Fruit fly (Drosophila melanogaster) whole organism, embryonic: ENCODE measurements around the gene CG14205.

ENCODE experiments used
- Ada2b ChIP-seq: fragments of 200-800 bp; sonication (Bioruptor generic); IDR thresholded peaks from 2 replicates; pipeline ENCODE4 v1.3.6; 2022; ENCODE audit warnings: missing biosample characterization, missing genetic modification characterization
- B-H2 ChIP-seq: fragments of 200-800 bp; sonication (Bioruptor generic); optimal IDR thresholded peaks from 2 replicates; lab custom pipeline; 2018; ENCODE audit warnings: missing biosample characterization, mild to moderate bottlenecking, missing genetic modification characterization
- CG11456 ChIP-seq: fragments of 200-800 bp; sonication (Bioruptor generic); IDR thresholded peaks from 3 replicates; pipeline ENCODE4 v1.3.6; 2022; ENCODE audit warnings: missing biosample characterization, missing genetic modification characterization
- CG12236 ChIP-seq: fragments of 200-800 bp; sonication (Bioruptor generic); optimal IDR thresholded peaks from 2 replicates; lab custom pipeline; 2016; ENCODE audit warnings: missing biosample characterization, missing genetic modification characterization
- CG12391 ChIP-seq: fragments of 200-800 bp; sonication (Bioruptor generic); optimal IDR thresholded peaks from 3 replicates; lab custom pipeline; 2018; ENCODE audit warnings: missing biosample characterization, mild to moderate bottlenecking, missing genetic modification characterization, moderate library complexity
- CG13894 ChIP-seq: fragments of 200-800 bp; sonication (Bioruptor generic); optimal IDR thresholded peaks from 3 replicates; lab custom pipeline; 2018; ENCODE audit warnings: missing biosample characterization, mild to moderate bottlenecking, missing genetic modification characterization, moderate library complexity
- CG14050 ChIP-seq: fragments of 200-800 bp; sonication (Bioruptor generic); IDR thresholded peaks from 3 replicates; pipeline ENCODE4 v1.3.6; 2022; ENCODE audit warnings: missing biosample characterization, missing genetic modification characterization
- CG1647 ChIP-seq: fragments of 200-800 bp; sonication (Bioruptor generic); optimal IDR thresholded peaks from 3 replicates; lab custom pipeline; 2016; ENCODE audit warnings: missing biosample characterization, missing genetic modification characterization
- CG17568 ChIP-seq: fragments of 200-800 bp; sonication (Bioruptor generic); optimal IDR thresholded peaks from 2 replicates; lab custom pipeline; 2018; ENCODE audit warnings: missing biosample characterization, mild to moderate bottlenecking, missing genetic modification characterization, moderate library complexity
- CG1792 ChIP-seq: fragments of 200-800 bp; sonication (Bioruptor generic); optimal IDR thresholded peaks from 2 replicates; lab custom pipeline; 2016; ENCODE audit warnings: missing biosample characterization, missing genetic modification characterization
- CG33557 ChIP-seq: fragments of 200-800 bp; sonication (Bioruptor generic); optimal IDR thresholded peaks from 2 replicates; lab custom pipeline; 2019; ENCODE audit warnings: missing biosample characterization, mild to moderate bottlenecking, missing genetic modification characterization, moderate library complexity
- CG4707 ChIP-seq: fragments of 200-800 bp; sonication (Bioruptor generic); optimal IDR thresholded peaks from 2 replicates; lab custom pipeline; 2018; ENCODE audit warnings: missing biosample characterization, mild to moderate bottlenecking, missing genetic modification characterization, moderate library complexity
- CG6175 ChIP-seq: fragments of 200-800 bp; sonication (Bioruptor generic); IDR thresholded peaks from 3 replicates; pipeline ENCODE4 v1.3.6; 2022; ENCODE audit warnings: missing biosample characterization, missing genetic modification characterization
- CG6813 ChIP-seq: fragments of 200-800 bp; sonication (Bioruptor generic); optimal IDR thresholded peaks from 2 replicates; lab custom pipeline; 2017; ENCODE audit warnings: missing biosample characterization, missing genetic modification characterization, mild to moderate bottlenecking, moderate library complexity, missing genetic modification reagents
- CG8478 ChIP-seq: fragments of >200 bp; optimal IDR thresholded peaks from 2 replicates; lab custom pipeline; 2018
- CG9817 ChIP-seq: fragments of 200-800 bp; sonication (Bioruptor generic); optimal IDR thresholded peaks from 2 replicates; lab custom pipeline; 2018; ENCODE audit warnings: missing biosample characterization, mild to moderate bottlenecking, missing genetic modification characterization, moderate library complexity
- CG9876 ChIP-seq: fragments of 200-800 bp; sonication (Bioruptor generic); optimal IDR thresholded peaks from 2 replicates; lab custom pipeline; 2016; ENCODE audit warnings: missing biosample characterization, missing genetic modification characterization
- CG9932 ChIP-seq: fragments of 200-800 bp; sonication (Bioruptor generic); IDR thresholded peaks from 2 replicates; pipeline ENCODE4 v1.3.6; 2022; ENCODE audit warnings: missing biosample characterization, missing genetic modification characterization
- D19B ChIP-seq: fragments of 200-800 bp; sonication (Bioruptor generic); optimal IDR thresholded peaks from 2 replicates; lab custom pipeline; 2017; ENCODE audit warnings: missing biosample characterization, mild to moderate bottlenecking, missing genetic modification characterization
- Deaf1 ChIP-seq: fragments of 200-800 bp; optimal IDR thresholded peaks from 3 replicates; lab custom pipeline; 2019; ENCODE audit warnings: missing biosample characterization, mild to moderate bottlenecking, missing genetic modification characterization, moderate library complexity
- Fer2 ChIP-seq: fragments of 200-800 bp; sonication (Bioruptor generic); optimal IDR thresholded peaks from 2 replicates; lab custom pipeline; 2018; ENCODE audit warnings: missing biosample characterization, mild to moderate bottlenecking, missing genetic modification characterization, moderate library complexity
- HLH4C ChIP-seq: fragments of 200-800 bp; sonication (Bioruptor generic); IDR thresholded peaks from 3 replicates; pipeline ENCODE4 v1.3.6; 2022; ENCODE audit warnings: missing biosample characterization, missing genetic modification characterization; ENCODE audit not compliant: partially characterized antibody
- HLH54F ChIP-seq: fragments of 200-800 bp; sonication (Bioruptor generic); optimal IDR thresholded peaks from 3 replicates; lab custom pipeline; 2016; ENCODE audit warnings: missing biosample characterization, missing genetic modification characterization
- Lhr ChIP-seq: fragments of 200-800 bp; sonication (Bioruptor generic); optimal IDR thresholded peaks from 3 replicates; lab custom pipeline; 2017; ENCODE audit warnings: mild to moderate bottlenecking, missing biosample characterization, missing genetic modification reagents, missing genetic modification characterization
- MBD-R2 ChIP-seq: fragments of 200-800 bp; sonication (Bioruptor generic); IDR thresholded peaks from 2 replicates; pipeline ENCODE4 v1.3.6; 2022; ENCODE audit warnings: missing biosample characterization, missing genetic modification characterization
- Opbp ChIP-seq: fragments of 200-800 bp; sonication (Bioruptor generic); IDR thresholded peaks from 3 replicates; pipeline ENCODE4 v1.3.6; 2022; ENCODE audit warnings: missing biosample characterization, missing genetic modification characterization; ENCODE audit not compliant: partially characterized antibody
- Side ChIP-seq: fragments of 200-800 bp; sonication (Bioruptor generic); optimal IDR thresholded peaks from 2 replicates; lab custom pipeline; 2016; ENCODE audit warnings: missing biosample characterization, missing genetic modification characterization
- Sry-δ ChIP-seq: fragments of 200-800 bp; sonication (Bioruptor generic); optimal IDR thresholded peaks from 2 replicates; lab custom pipeline; 2016; ENCODE audit warnings: missing biosample characterization, missing genetic modification characterization
- ap ChIP-seq: fragments of 200-800 bp; sonication (Bioruptor generic); IDR thresholded peaks from 2 replicates; pipeline ENCODE4 v1.3.6; 2022; ENCODE audit warnings: missing biosample characterization, missing genetic modification characterization
- ash1 ChIP-seq: fragments of 200-800 bp; sonication (Bioruptor generic); optimal IDR thresholded peaks from 2 replicates; lab custom pipeline; 2018; ENCODE audit warnings: missing biosample characterization, mild to moderate bottlenecking, missing genetic modification characterization
- bbx ChIP-seq: fragments of 200-800 bp; sonication (Bioruptor generic); IDR thresholded peaks from 2 replicates; pipeline ENCODE4 v1.3.6; 2022; ENCODE audit warnings: missing biosample characterization, missing genetic modification characterization; ENCODE audit not compliant: partially characterized antibody
- bsh ChIP-seq, 2 experiments: fragments of 200-800 bp; sonication (Bioruptor generic); optimal IDR thresholded peaks; 2 replicates each; lab custom pipeline; 2017 to 2018; ENCODE audit warnings: mild to moderate bottlenecking in 2 of 2, missing biosample characterization in 2 of 2, missing genetic modification characterization in 2 of 2, moderate library complexity in 1 of 2
- ftz-f1 ChIP-seq: fragments of 200-800 bp; sonication (Bioruptor generic); optimal IDR thresholded peaks from 2 replicates; lab custom pipeline; 2016; ENCODE audit warnings: missing biosample characterization, missing genetic modification characterization
- gfzf ChIP-seq: fragments of 200-800 bp; sonication (Bioruptor generic); optimal IDR thresholded peaks from 2 replicates; lab custom pipeline; 2016; ENCODE audit warnings: missing biosample characterization, mild to moderate bottlenecking, missing genetic modification characterization, moderate library complexity
- gsb-n ChIP-seq: fragments of 200-800 bp; sonication (Bioruptor generic); optimal IDR thresholded peaks from 3 replicates; lab custom pipeline; 2018; ENCODE audit warnings: missing biosample characterization, mild to moderate bottlenecking, missing genetic modification characterization
- her ChIP-seq: fragments of 200-800 bp; sonication (Bioruptor generic); optimal IDR thresholded peaks from 2 replicates; lab custom pipeline; 2016; ENCODE audit warnings: missing biosample characterization, missing genetic modification characterization
- jigr1 ChIP-seq: fragments of 200-800 bp; sonication (Bioruptor generic); IDR thresholded peaks from 3 replicates; pipeline ENCODE4 v1.3.6; 2022; ENCODE audit warnings: missing biosample characterization, missing genetic modification characterization
- pzg ChIP-seq: fragments of 200-800 bp; sonication (Bioruptor generic); optimal IDR thresholded peaks from 3 replicates; lab custom pipeline; 2018; ENCODE audit warnings: missing biosample characterization, mild to moderate bottlenecking, missing genetic modification characterization, moderate library complexity
- slbo ChIP-seq: fragments of 200-800 bp; sonication (Bioruptor generic); IDR thresholded peaks from 2 replicates; pipeline ENCODE4 v1.3.6; 2022; ENCODE audit warnings: missing biosample characterization, missing genetic modification characterization
- ssp ChIP-seq: fragments of 200-800 bp; sonication (Bioruptor generic); IDR thresholded peaks from 2 replicates; pipeline ENCODE4 v1.3.6; 2022; ENCODE audit warnings: missing biosample characterization, missing genetic modification characterization
- tap ChIP-seq: fragments of 200-800 bp; optimal IDR thresholded peaks from 3 replicates; lab custom pipeline; 2019; ENCODE audit warnings: missing biosample characterization, mild to moderate bottlenecking, missing genetic modification characterization, moderate library complexity
- tin ChIP-seq: fragments of 200-800 bp; sonication (Bioruptor generic); optimal IDR thresholded peaks from 3 replicates; lab custom pipeline; 2016; ENCODE audit warnings: missing biosample characterization, missing genetic modification characterization
- tll ChIP-seq, 2 experiments: fragments of 200-800 bp in 1 of 2; fragments of >200 bp in 1 of 2; sonication (Bioruptor generic) in 1 of 2; optimal IDR thresholded peaks; 2 replicates each; lab custom pipeline; 2017 to 2019; ENCODE audit warnings: missing biosample characterization in 2 of 2, missing genetic modification characterization in 2 of 2, mild to moderate bottlenecking in 1 of 2, moderate library complexity in 1 of 2
- tna ChIP-seq: fragments of 200-800 bp; sonication (Bioruptor generic); IDR thresholded peaks from 2 replicates; pipeline ENCODE4 v1.3.6; 2022; ENCODE audit warnings: missing biosample characterization, missing genetic modification characterization; ENCODE audit not compliant: partially characterized antibody
- wdn ChIP-seq: fragments of 200-800 bp; sonication (Bioruptor generic); IDR thresholded peaks from 2 replicates; pipeline ENCODE4 v1.3.6; 2022; ENCODE audit warnings: missing biosample characterization, missing genetic modification characterization
- wek ChIP-seq: fragments of 200-800 bp; sonication (Bioruptor generic); optimal IDR thresholded peaks from 3 replicates; lab custom pipeline; 2018; ENCODE audit warnings: missing biosample characterization, mild to moderate bottlenecking, missing genetic modification characterization, moderate library complexity
- zen2 ChIP-seq: fragments of 200-800 bp; sonication (Bioruptor generic); IDR thresholded peaks from 3 replicates; pipeline ENCODE4 v1.3.6; 2022; ENCODE audit warnings: missing biosample characterization, missing genetic modification characterization; ENCODE audit not compliant: partially characterized antibody

CG14205 gene

dm6 chrX:19615990-19616663, 23.7 kb downstream of the CG14205 start, which contains the start of gene CG14210 (continued):
- TF ChIP-seq Ada2b (GFP tag; lab: Robert Waterston, UW): no peak
- TF ChIP-seq CG33557 (GFP tag; lab: Kevin White, UChicago): no peak
- TF ChIP-seq Lhr (GFP tag; lab: Kevin White, UChicago): no peak
- TF ChIP-seq CG13894: no peak
- peak; percentile 70 for TF ChIP-seq MBD-R2 (GFP tag; lab: Robert Waterston, UW)
- TF ChIP-seq Sry-δ (GFP tag; lab: Kevin White, UChicago): peak; percentile 52
- no peak for TF ChIP-seq D19B (GFP tag; lab: Kevin White, UChicago)

- no peak for TF ChIP-seq CG17568
- no peak for TF ChIP-seq gfzf (GFP tag; lab: Kevin White, UChicago)
- TF ChIP-seq pzg (GFP tag; lab: Kevin White, UChicago): peak; percentile 38
- no peak for TF ChIP-seq tap (tag; lab: Kevin White, UChicago)
- TF ChIP-seq CG1647 (GFP tag; lab: Kevin White, UChicago): no peak
- no peak for TF ChIP-seq gsb-n (tag; lab: Kevin White, UChicago)
- TF ChIP-seq HLH4C (GFP tag; lab: Robert Waterston, UW): peak; percentile 66
- TF ChIP-seq ash1: no peak
- TF ChIP-seq CG6813 (GFP tag; lab: Kevin White, UChicago): no peak
- TF ChIP-seq tna: peak; percentile 68
- no peak for TF ChIP-seq CG9876 (GFP tag; lab: Kevin White, UChicago)
- no peak for TF ChIP-seq Side (GFP tag; lab: Kevin White, UChicago)
- TF ChIP-seq B-H2 (GFP tag; lab: Kevin White, UChicago): no peak
- peak; percentile 59; the same call in 2 of the 3 replicates for TF ChIP-seq Opbp (GFP tag; lab: Robert Waterston, UW)
- TF ChIP-seq tll (GFP tag; optimal IDR thresholded peaks at IDR 0.05; lab: Kevin White, UChicago): no peak
- no peak for TF ChIP-seq Deaf1
- no peak for TF ChIP-seq CG12391 (tag; lab: Kevin White, UChicago)
- no peak for TF ChIP-seq tin (GFP tag; lab: Kevin White, UChicago)
- no peak for TF ChIP-seq CG1792 (GFP tag; lab: Kevin White, UChicago)
- TF ChIP-seq ap (GFP tag; lab: Robert Waterston, UW): no peak
- no peak for TF ChIP-seq CG4707 (GFP tag; lab: Kevin White, UChicago)
- no peak for TF ChIP-seq CG12236 (GFP tag; lab: Kevin White, UChicago)
- TF ChIP-seq CG11456: no peak
- TF ChIP-seq zen2 (GFP tag; lab: Robert Waterston, UW): peak; percentile 45; the same call in 2 of the 3 replicates
- TF ChIP-seq CG14050 (GFP tag; lab: Robert Waterston, UW): no peak
- TF ChIP-seq CG6175 (GFP tag; lab: Robert Waterston, UW): no peak
- no peak for TF ChIP-seq ftz-f1 (GFP tag; lab: Kevin White, UChicago)
- TF ChIP-seq CG8478 (lab: Kevin White, UChicago): no peak
- no peak for TF ChIP-seq CG9932 (GFP tag; lab: Robert Waterston, UW)
- TF ChIP-seq CG9817 (tag; lab: Kevin White, UChicago): no peak
- no peak for TF ChIP-seq Fer2 (tag; lab: Kevin White, UChicago)
- no peak for TF ChIP-seq bsh (GFP tag; optimal IDR thresholded peaks at IDR 0.05; lab: Kevin White, UChicago)
- no peak for TF ChIP-seq slbo (GFP tag; lab: Robert Waterston, UW)
- TF ChIP-seq jigr1 (GFP tag; lab: Robert Waterston, UW): no peak
- peak; percentile 73 for TF ChIP-seq bbx (GFP tag; lab: Robert Waterston, UW)
- no peak for TF ChIP-seq her (GFP tag; lab: Kevin White, UChicago)
- no peak for TF ChIP-seq wek
- TF ChIP-seq wdn: no peak
- TF ChIP-seq ssp: no peak
- no peak for TF ChIP-seq HLH54F (GFP tag; lab: Kevin White, UChicago)
Observed at dm6 chrX:19618183-19618740, 25.9 kb downstream of the CG14205 start, which contains the start of the genes Pstk and Tim9b. TSS of gene Pstk (minus strand) at chrX:19618537. TSS of gene Tim9b (minus strand) at chrX:19618537.
